Worm (Caenorhabditis elegans) whole organism, L4 larva: Measurements from ENCODE around the gene Y37E11AM.4.

ENCODE experiments used
- F26F4.8 ChIP-seq: fragments of 200-800 bp; sonication (Bioruptor generic); conservative IDR thresholded peaks from 2 replicates; pipeline ENCODE4 v1.3.6; 2022; ENCODE audit warnings: missing genetic modification characterization, missing compliant biosample characterization
- T26A8.4 ChIP-seq: fragments of 200-800 bp; sonication (Bioruptor generic); IDR thresholded peaks from 2 replicates; pipeline ENCODE4 v1.3.6; 2022; ENCODE audit warnings: missing genetic modification characterization, missing compliant biosample characterization
- Y5F2A.4 ChIP-seq: fragments of 200-800 bp; sonication (Bioruptor generic); optimal IDR thresholded peaks from 2 replicates; lab custom pipeline; 2018; ENCODE audit warnings: mild to moderate bottlenecking, missing genetic modification characterization, missing compliant biosample characterization
- Y75B8A.6 ChIP-seq: fragments of 200-800 bp; sonication (Bioruptor generic); IDR thresholded peaks from 2 replicates; pipeline ENCODE4 v1.3.6; 2022; ENCODE audit warnings: missing genetic modification reagents, missing genetic modification characterization, missing compliant biosample characterization
- aha-1 ChIP-seq: fragments of 150-350 bp; peaks from one replicate; lab custom pipeline; 2014; ENCODE audit warnings: missing biosample characterization, missing genetic modification characterization
- ama-1 ChIP-seq: fragments of 150-350 bp; optimal IDR thresholded peaks from 2 replicates; lab custom pipeline; 2014; ENCODE audit warnings: inconsistent platforms, mixed read lengths
- arid-1 ChIP-seq: fragments of 200-800 bp; sonication (Bioruptor generic); conservative IDR thresholded peaks from 2 replicates; pipeline ENCODE4 v1.3.6; 2022; ENCODE audit warnings: missing genetic modification reagents, missing genetic modification characterization, missing compliant biosample characterization
- ceh-20 ChIP-seq: fragments of 200-800 bp; sonication (Bioruptor generic); IDR thresholded peaks from 2 replicates; pipeline ENCODE4 v1.3.6; 2022; ENCODE audit warnings: missing genetic modification reagents, missing genetic modification characterization, missing compliant biosample characterization
- ceh-32 ChIP-seq: sonication (generic microtip); optimal IDR thresholded peaks from 2 replicates; lab custom pipeline; 2016; ENCODE audit warnings: mild to moderate bottlenecking, missing genetic modification characterization, missing compliant biosample characterization; ENCODE audit not compliant: poor library complexity
- ceh-44 ChIP-seq: fragments of 200-800 bp; sonication (Bioruptor generic); IDR thresholded peaks from 2 replicates; pipeline ENCODE4 v1.3.6; 2022; ENCODE audit warnings: missing genetic modification reagents, missing genetic modification characterization, missing compliant biosample characterization
- ceh-62 ChIP-seq: sonication (generic microtip); optimal IDR thresholded peaks from 2 replicates; lab custom pipeline; 2017; ENCODE audit warnings: missing biosample characterization, missing genetic modification characterization
- ceh-82 ChIP-seq: sonication (generic microtip); optimal IDR thresholded peaks from 2 replicates; lab custom pipeline; 2017; ENCODE audit warnings: missing biosample characterization, missing genetic modification characterization
- cey-2 ChIP-seq: sonication (generic microtip); optimal IDR thresholded peaks from 3 replicates; lab custom pipeline; 2017; ENCODE audit warnings: missing genetic modification characterization, mild to moderate bottlenecking, missing compliant biosample characterization, antibody characterized with exemption, borderline replicate concordance; ENCODE audit not compliant: insufficient read depth
- daf-16 ChIP-seq, 3 experiments: sonication (generic microtip); optimal IDR thresholded peaks; 2 replicates each; lab custom pipeline; 2016 to 2017; ENCODE audit warnings: missing genetic modification characterization in 3 of 3, missing genetic modification reagents in 3 of 3, mild to moderate bottlenecking in 2 of 3, missing compliant biosample characterization in 2 of 3, missing biosample characterization in 1 of 3, moderate library complexity in 1 of 3
- dmd-6 ChIP-seq: fragments of 200-800 bp; sonication (Bioruptor generic); IDR thresholded peaks from 2 replicates; pipeline ENCODE4 v1.3.6; 2022; ENCODE audit warnings: missing genetic modification reagents, missing genetic modification characterization, missing compliant biosample characterization
- dmd-8 ChIP-seq: fragments of 200-800 bp; sonication (Bioruptor generic); IDR thresholded peaks from 2 replicates; pipeline ENCODE4 v1.3.6; 2022; ENCODE audit warnings: missing genetic modification characterization, missing compliant biosample characterization
- dpl-1 ChIP-seq: fragments of 150-350 bp; optimal IDR thresholded peaks from 2 replicates; lab custom pipeline; 2014; ENCODE audit warnings: missing biosample characterization, missing genetic modification reagents, missing genetic modification characterization
- egl-27 ChIP-seq: sonication (generic microtip); optimal IDR thresholded peaks from 3 replicates; lab custom pipeline; 2017; ENCODE audit warnings: missing biosample characterization, missing genetic modification reagents, missing genetic modification characterization
- egl-43 ChIP-seq: fragments of 200-800 bp; sonication (Bioruptor generic); IDR thresholded peaks from 2 replicates; pipeline ENCODE4 v1.3.6; 2022; ENCODE audit warnings: missing genetic modification reagents, missing genetic modification characterization, missing compliant biosample characterization
- fos-1 ChIP-seq: fragments of 150-350 bp; optimal IDR thresholded peaks from 2 replicates; lab custom pipeline; 2014; ENCODE audit warnings: missing biosample characterization, missing genetic modification characterization
- hlh-11 ChIP-seq: fragments of 200-800 bp; sonication (Bioruptor generic); optimal IDR thresholded peaks from 2 replicates; lab custom pipeline; 2018; ENCODE audit warnings: mild to moderate bottlenecking, missing genetic modification characterization, missing compliant biosample characterization
- hlh-30 ChIP-seq: sonication (generic microtip); optimal IDR thresholded peaks from 2 replicates; lab custom pipeline; 2017; ENCODE audit warnings: antibody characterized with exemption, mild to moderate bottlenecking, missing genetic modification characterization, missing compliant biosample characterization; ENCODE audit not compliant: insufficient read depth
- lim-7 ChIP-seq: fragments of 200-800 bp; sonication (Bioruptor generic); IDR thresholded peaks from 2 replicates; pipeline ENCODE4 v1.3.6; 2022; ENCODE audit warnings: missing genetic modification characterization, missing compliant biosample characterization
- lin-13 ChIP-seq: fragments of 150-350 bp; optimal IDR thresholded peaks from 2 replicates; lab custom pipeline; 2014; ENCODE audit warnings: missing biosample characterization, missing genetic modification reagents, missing genetic modification characterization
- lin-29 ChIP-seq: fragments of 200-800 bp; sonication (Bioruptor generic); IDR thresholded peaks from 2 replicates; pipeline ENCODE4 v1.3.6; 2022; ENCODE audit warnings: missing genetic modification reagents, missing genetic modification characterization, missing compliant biosample characterization
- lin-38 ChIP-seq: fragments of 200-800 bp; sonication (Bioruptor generic); IDR thresholded peaks from 2 replicates; pipeline ENCODE4 v1.3.6; 2022; ENCODE audit warnings: missing genetic modification reagents, missing genetic modification characterization, missing compliant biosample characterization
- madf-5 ChIP-seq, 2 experiments: fragments of 200-800 bp; sonication (Bioruptor generic); IDR thresholded peaks; 2 replicates each; pipeline ENCODE4 v1.3.6; 2022; ENCODE audit warnings: missing compliant biosample characterization in 2 of 2, missing genetic modification characterization in 2 of 2
- madf-9 ChIP-seq: fragments of 200-800 bp; sonication (Bioruptor generic); conservative IDR thresholded peaks from 2 replicates; pipeline ENCODE4 v1.3.6; 2022; ENCODE audit warnings: missing genetic modification reagents, missing genetic modification characterization, missing compliant biosample characterization
- mdt-29 ChIP-seq: fragments of 200-800 bp; sonication (Bioruptor generic); IDR thresholded peaks from 2 replicates; pipeline ENCODE4 v1.3.6; 2022; ENCODE audit warnings: missing genetic modification reagents, missing genetic modification characterization, missing compliant biosample characterization
- mxl-2 ChIP-seq: fragments of 200-800 bp; sonication (Bioruptor generic); conservative IDR thresholded peaks from 2 replicates; pipeline ENCODE4 v1.3.6; 2022; ENCODE audit warnings: missing genetic modification reagents, missing genetic modification characterization, missing compliant biosample characterization
- nhr-237 ChIP-seq: sonication (generic microtip); optimal IDR thresholded peaks from 2 replicates; lab custom pipeline; 2017; ENCODE audit warnings: missing biosample characterization, missing genetic modification characterization
- nhr-25 ChIP-seq: sonication (generic microtip); optimal IDR thresholded peaks from 2 replicates; lab custom pipeline; 2017; ENCODE audit warnings: missing genetic modification characterization, mild to moderate bottlenecking, missing compliant biosample characterization, antibody characterized with exemption, moderate library complexity, borderline replicate concordance; ENCODE audit not compliant: insufficient read depth
- nhr-48 ChIP-seq: sonication (generic microtip); optimal IDR thresholded peaks from 2 replicates; lab custom pipeline; 2016; ENCODE audit warnings: mild to moderate bottlenecking, missing genetic modification characterization, missing compliant biosample characterization
- saeg-2 ChIP-seq: fragments of 200-800 bp; sonication (Bioruptor generic); IDR thresholded peaks from 2 replicates; pipeline ENCODE4 v1.3.6; 2022; ENCODE audit warnings: missing genetic modification reagents, missing genetic modification characterization, missing compliant biosample characterization
- sdz-12 ChIP-seq: fragments of 200-800 bp; sonication (Bioruptor generic); optimal IDR thresholded peaks from 2 replicates; lab custom pipeline; 2018; ENCODE audit warnings: mild to moderate bottlenecking, missing genetic modification characterization, missing compliant biosample characterization
- set-16 ChIP-seq: fragments of 200-800 bp; sonication (Bioruptor generic); IDR thresholded peaks from 2 replicates; pipeline ENCODE4 v1.3.6; 2022; ENCODE audit warnings: missing genetic modification reagents, missing genetic modification characterization, missing compliant biosample characterization
- skn-1 ChIP-seq: fragments of 150-350 bp; optimal IDR thresholded peaks from 2 replicates; lab custom pipeline; 2014; ENCODE audit warnings: missing biosample characterization, missing genetic modification characterization
- spr-1 ChIP-seq: sonication (generic microtip); optimal IDR thresholded peaks from 2 replicates; lab custom pipeline; 2016; ENCODE audit warnings: mild to moderate bottlenecking, missing genetic modification characterization, missing compliant biosample characterization
- tra-1 ChIP-seq: fragments of 200-800 bp; sonication (Bioruptor generic); IDR thresholded peaks from 2 replicates; pipeline ENCODE4 v1.3.6; 2022; ENCODE audit warnings: missing genetic modification reagents, missing genetic modification characterization, missing compliant biosample characterization
- unc-62 ChIP-seq, 3 experiments: fragments of 150-350 bp in 1 of 3; sonication (generic microtip); optimal IDR thresholded peaks in 2 of 3; peaks in 1 of 3; 1 replicate in 1 of 3; 2 replicates in 2 of 3; lab custom pipeline; 2014 to 2017; ENCODE audit warnings: missing biosample characterization in 3 of 3, missing genetic modification characterization in 3 of 3, missing genetic modification reagents in 3 of 3, missing genotype in 1 of 3
- vab-7 ChIP-seq: fragments of 200-800 bp; sonication (Bioruptor generic); IDR thresholded peaks from 2 replicates; pipeline ENCODE4 v1.3.6; 2022; ENCODE audit warnings: missing genetic modification reagents, missing genetic modification characterization, missing compliant biosample characterization
- zip-11 ChIP-seq: fragments of 200-800 bp; sonication (Bioruptor generic); IDR thresholded peaks from 2 replicates; pipeline ENCODE4 v1.3.6; 2022; ENCODE audit warnings: missing genetic modification characterization, missing compliant biosample characterization
- zip-2 ChIP-seq: fragments of 150-350 bp; optimal IDR thresholded peaks from 2 replicates; lab custom pipeline; 2014; ENCODE audit warnings: missing biosample characterization, missing genetic modification characterization
- ztf-7 ChIP-seq: fragments of 150-350 bp; optimal IDR thresholded peaks from 2 replicates; lab custom pipeline; 2014; ENCODE audit warnings: missing biosample characterization, missing genetic modification characterization

The Y37E11AM.4 gene

ce11 chrIV:3742426-3742839, 19.8 kb upstream of the Y37E11AM.4 start (continued):
- TF ChIP-seq tra-1 (GFP tag; lab: Robert Waterston, UW) (no peak), Y5F2A.4 (no peak), hlh-11 (peak; percentile 99), dmd-8 (GFP tag; lab: Robert Waterston, UW) (no peak), daf-16 (GFP tag; optimal IDR thresholded peaks at IDR 0.05; lab: Kevin White, UChicago) (no peak), daf-16 (tag; optimal IDR thresholded peaks at IDR 0.05; lab: Kevin White, UChicago) (peak; percentile 67), unc-62 (GFP tag; optimal IDR thresholded peaks at IDR 0.05 in 1 of 2; lab: Kevin White, UChicago) (peak in 1 of 2 experiments; percentile 66), unc-62 (tag; optimal IDR thresholded peaks at IDR 0.05; lab: Kevin White, UChicago) (no peak), hlh-30 (tag; lab: Kevin White, UChicago) (peak; percentile 95), dmd-6 (peak; percentile 44; the same call in 1 of the 2 replicates)

DNA sequence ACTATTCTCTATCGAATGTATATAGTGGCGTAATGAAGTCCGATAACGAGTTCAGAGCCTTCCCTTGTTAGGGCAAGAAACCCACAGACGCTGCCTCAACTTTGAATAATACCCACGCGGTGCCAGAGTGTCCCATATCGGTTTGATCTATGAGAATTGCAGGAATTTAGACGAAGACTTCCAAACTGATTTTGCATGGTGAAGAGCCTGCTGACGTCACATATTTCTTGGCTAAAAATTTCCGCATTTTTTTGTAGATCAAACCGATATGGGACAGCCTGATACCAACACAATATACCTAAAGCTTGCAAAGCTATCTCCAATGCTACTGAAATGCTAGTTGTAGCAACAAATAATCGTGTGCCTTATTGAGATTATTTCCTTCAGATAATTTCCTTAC, 19.3 kb upstream of the Y37E11AM.4 start:
- peak in 1 of 2 experiments; percentile 92 for TF ChIP-seq unc-62 (GFP tag; optimal IDR thresholded peaks at IDR 0.05 in 1 of 2; lab: Kevin White, UChicago)
- TF ChIP-seq unc-62 (tag; optimal IDR thresholded peaks at IDR 0.05; lab: Kevin White, UChicago) = no peak
- TF ChIP-seq egl-43 (GFP tag; lab: Robert Waterston, UW) = no peak
- no peak for TF ChIP-seq dpl-1 (GFP tag; lab: Kevin White, UChicago)
- TF ChIP-seq ztf-7 = no peak
- TF ChIP-seq ceh-82 (tag; lab: Kevin White, UChicago) = no peak
- TF ChIP-seq arid-1 (GFP tag; lab: Robert Waterston, UW) = no peak
- TF ChIP-seq spr-1 (tag; lab: Kevin White, UChicago) = no peak
- TF ChIP-seq egl-27 = no peak

- no peak for TF ChIP-seq ceh-20
- no peak for TF ChIP-seq fos-1
- no peak for TF ChIP-seq cey-2 (tag; lab: Kevin White, UChicago)
- TF ChIP-seq Y75B8A.6 = no peak
- TF ChIP-seq hlh-11 = peak; percentile 80
- no peak for TF ChIP-seq set-16
- no peak for TF ChIP-seq ceh-62 (tag; lab: Kevin White, UChicago)
- TF ChIP-seq saeg-2 = no peak
- no peak for TF ChIP-seq nhr-237
- TF ChIP-seq madf-9 (GFP tag; lab: Robert Waterston, UW) = no peak
- no peak for TF ChIP-seq F26F4.8 (GFP tag; lab: Robert Waterston, UW)
- no peak for TF ChIP-seq ceh-32 (tag; lab: Kevin White, UChicago)
- no peak for TF ChIP-seq madf-5 (GFP tag; IDR thresholded peaks at IDR 0.05; lab: Robert Waterston, UW)
- peak; percentile 35 for TF ChIP-seq T26A8.4 (GFP tag; lab: Robert Waterston, UW)
- peak; percentile 53 for TF ChIP-seq lin-13 (GFP tag; lab: Kevin White, UChicago)
- TF ChIP-seq skn-1 = no peak
- peak; percentile 29 for TF ChIP-seq dpl-1 (GFP tag; lab: Kevin White, UChicago)
- TF ChIP-seq ceh-82 (tag; lab: Kevin White, UChicago) = no peak
- TF ChIP-seq zip-11 = no peak
- no peak for TF ChIP-seq zip-2 (tag; lab: Kevin White, UChicago)
- TF ChIP-seq lin-38 (GFP tag; lab: Robert Waterston, UW) = peak; percentile 72
- peak; percentile 93 for TF ChIP-seq aha-1 (tag; lab: Kevin White, UChicago)
- TF ChIP-seq tra-1 (GFP tag; lab: Robert Waterston, UW) = no peak
- no peak for TF ChIP-seq ama-1
- TF ChIP-seq egl-43 (GFP tag; lab: Robert Waterston, UW) = peak; percentile 52; the same call in 1 of the 2 replicates
- no peak for TF ChIP-seq nhr-48 (tag; lab: Kevin White, UChicago)
- no peak for TF ChIP-seq Y5F2A.4
- no peak for TF ChIP-seq sdz-12 (GFP tag; lab: Kevin White, UChicago)
- no peak for TF ChIP-seq arid-1 (GFP tag; lab: Robert Waterston, UW)
- TF ChIP-seq mxl-2 (GFP tag; lab: Robert Waterston, UW) = no peak
- TF ChIP-seq dmd-6 = peak; percentile 44; the same call in 1 of the 2 replicates
- TF ChIP-seq dmd-8 (GFP tag; lab: Robert Waterston, UW) = no peak
- no peak for TF ChIP-seq mdt-29 (GFP tag; lab: Robert Waterston, UW)
- no peak for TF ChIP-seq lim-7 (GFP tag; lab: Robert Waterston, UW)
- no peak for TF ChIP-seq vab-7 (GFP tag; lab: Robert Waterston, UW)
- no peak for TF ChIP-seq nhr-25 (tag; lab: Kevin White, UChicago)
- TF ChIP-seq lin-29 (GFP tag; lab: Robert Waterston, UW) = no peak
- no peak for TF ChIP-seq ceh-44 (GFP tag; lab: Robert Waterston, UW)
Measured at ce11 chrIV:3740830-3741477, 18.4 kb upstream of the Y37E11AM.4 start, which contains the start of gene nape-1. TSS of gene nape-1 (minus strand) at chrIV:3740880.
